Worm (Caenorhabditis elegans): Measurements from ENCODE around the gene oxy-4.

oxy-4 gene

ce11 chrIII:5172470-5172869, 13.9 kb upstream of the oxy-4 start, which contains the start of gene K10D2.5 (continued):
- TF ChIP-seq bed-1 (GFP tag; IDR thresholded peaks at IDR 0.05) = 0 out of 2 replicates have a peak, but pooled peaks have one; percentile 21
- peak; percentile 99 for TF ChIP-seq ztf-28 (GFP tag; IDR thresholded peaks at IDR 0.05)
- peak; percentile 99 for TF ChIP-seq attf-5 (GFP tag; optimal IDR thresholded peaks at IDR 0.05)
- peak; percentile 27 for TF ChIP-seq mxl-1 (tag; optimal IDR thresholded peaks at IDR 0.05)
- TF ChIP-seq lin-54 (GFP tag; optimal IDR thresholded peaks at IDR 0.05) = peak; percentile 96
- 0 out of 2 replicates have a peak, but pooled peaks have one; percentile 17 for TF ChIP-seq cebp-2 (GFP tag; IDR thresholded peaks at IDR 0.05)
- TF ChIP-seq let-526 (GFP tag; IDR thresholded peaks at IDR 0.05) = peak; percentile 96
- TF ChIP-seq nfyb-1 (GFP tag; IDR thresholded peaks at IDR 0.05) = peak; percentile 94
- TF ChIP-seq tbp1 (GFP tag; optimal IDR thresholded peaks at IDR 0.05) = peak; percentile 73
- peak; percentile 84 for TF ChIP-seq somi-1 (GFP tag; optimal IDR thresholded peaks at IDR 0.05)
- TF ChIP-seq F39B2.1 (GFP tag; IDR thresholded peaks at IDR 0.05) = peak; percentile 77; the same call in 1 of the 2 replicates
- peak; percentile 27 for TF ChIP-seq xnd-1 (tag; optimal IDR thresholded peaks at IDR 0.05)
- peak; percentile 85 for TF ChIP-seq attf-3 (GFP tag; conservative IDR thresholded peaks at IDR 0.05)
- peak; percentile 97 for TF ChIP-seq ceh-91 (GFP tag; IDR thresholded peaks at IDR 0.05)
- TF ChIP-seq hrde-1 (tag; optimal IDR thresholded peaks at IDR 0.05; ENCODE audit: borderline replicate concordance) = peak; percentile 82
- TF ChIP-seq nhr-27 (tag; optimal IDR thresholded peaks at IDR 0.05) = no peak
- TF ChIP-seq lin-26 (GFP tag; IDR thresholded peaks at IDR 0.05) = peak; percentile 81
- TF ChIP-seq repo-1 (tag; optimal IDR thresholded peaks at IDR 0.05) = no peak
- peak; percentile 82 for TF ChIP-seq ztf-18 (tag; optimal IDR thresholded peaks at IDR 0.05)
- TF ChIP-seq hmg-20 (GFP tag; IDR thresholded peaks at IDR 0.05) = peak; percentile 82
- TF ChIP-seq fkh-3 (tag; optimal IDR thresholded peaks at IDR 0.05) = no peak
- no peak for TF ChIP-seq nhr-90 (tag; optimal IDR thresholded peaks at IDR 0.05)
- TF ChIP-seq ceh-40 (GFP tag; IDR thresholded peaks at IDR 0.05) = peak; percentile 91
- TF ChIP-seq D2030.7 (GFP tag; IDR thresholded peaks at IDR 0.05) = peak; percentile 99
- peak; percentile 65 for TF ChIP-seq F57A8.1 (GFP tag; optimal IDR thresholded peaks at IDR 0.05)
- TF ChIP-seq madf-10 (tag; optimal IDR thresholded peaks at IDR 0.05) = peak; percentile 92
- peak; percentile 92 for TF ChIP-seq K12H6.12 (tag; optimal IDR thresholded peaks at IDR 0.05)
- no peak for TF ChIP-seq T26A5.8 (tag; optimal IDR thresholded peaks at IDR 0.05)
- peak; percentile 90 for TF ChIP-seq akir-1 (GFP tag; optimal IDR thresholded peaks at IDR 0.05)
- TF ChIP-seq lin-40 (tag; optimal IDR thresholded peaks at IDR 0.05) = peak; percentile 80
- TF ChIP-seq mel-28 (tag; optimal IDR thresholded peaks at IDR 0.05; ENCODE audit: borderline replicate concordance) = peak; percentile 31
- no peak for TF ChIP-seq hlh-26 (GFP tag; conservative IDR thresholded peaks at IDR 0.05)
- peak; percentile 92 for TF ChIP-seq C17E4.6 (GFP tag; IDR thresholded peaks at IDR 0.05)
- TF ChIP-seq ZK185.1 (tag; optimal IDR thresholded peaks at IDR 0.05; ENCODE audit: poor library complexity, severe bottlenecking) = peak; percentile 97
- peak; percentile 81 for TF ChIP-seq tlf-1 (GFP tag; optimal IDR thresholded peaks at IDR 0.05)
- TF ChIP-seq sea-2 (GFP tag; IDR thresholded peaks at IDR 0.05) = no peak
- no peak for TF ChIP-seq ama-1 (optimal IDR thresholded peaks at IDR 0.05)
- no peak for TF ChIP-seq ama-1 (GFP tag; optimal IDR thresholded peaks at IDR 0.05)
- peak; percentile 70 for TF ChIP-seq snpc-1.3 (tag; optimal IDR thresholded peaks at IDR 0.05; ENCODE audit: insufficient read depth)
- TF ChIP-seq cebp-1 (GFP tag; IDR thresholded peaks at IDR 0.05) = peak; percentile 90
- peak; percentile 81 for TF ChIP-seq cebp-1 (tag; optimal IDR thresholded peaks at IDR 0.05)
- peak; percentile 86 for TF ChIP-seq B0336.3 (GFP tag; IDR thresholded peaks at IDR 0.05)
- TF ChIP-seq ccch-3 (GFP tag; optimal IDR thresholded peaks at IDR 0.05) = peak; percentile 95
- peak; percentile 94 for TF ChIP-seq K11D2.4 (GFP tag; IDR thresholded peaks at IDR 0.05)
- no peak for TF ChIP-seq snpc-1.1 (tag; optimal IDR thresholded peaks at IDR 0.05; ENCODE audit: insufficient read depth)
- no peak for TF ChIP-seq sdz-38 (tag; optimal IDR thresholded peaks at IDR 0.05)
- TF ChIP-seq him-1 (tag; optimal IDR thresholded peaks at IDR 0.05) = peak; percentile 8
- TF ChIP-seq unc-130 (GFP tag; optimal IDR thresholded peaks at IDR 0.05) = peak; percentile 98
- TF ChIP-seq lag-1 (GFP tag; IDR thresholded peaks at IDR 0.05) = 0 out of 2 replicates have a peak, but pooled peaks have one; percentile 24

Measured in whole organism, young adult.